Worm (Caenorhabditis elegans): ENCODE data around the gene Y48A5A.1.

DNA sequence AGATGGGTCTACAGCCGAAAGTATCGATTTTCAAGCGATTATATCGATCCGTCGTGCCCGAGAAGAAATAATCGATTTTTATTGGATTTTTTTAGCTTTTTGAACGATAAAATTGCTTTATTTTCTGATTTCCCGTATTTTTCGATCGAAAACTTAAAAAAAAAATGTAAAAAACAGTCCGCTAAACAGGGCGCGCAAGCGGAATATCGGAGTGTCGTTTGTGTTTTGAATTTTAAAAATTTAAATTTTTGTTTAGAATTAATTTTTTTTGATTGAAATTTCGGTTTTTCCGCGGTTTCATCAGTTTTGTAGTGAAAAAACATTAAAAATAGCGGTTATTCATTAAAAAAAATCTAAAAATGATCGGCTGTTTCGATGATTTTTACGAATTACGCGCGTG is 4.9 kb downstream of the Y48A5A.1 start:
- TF ChIP-seq nfya-1 (tag; optimal IDR thresholded peaks at IDR 0.05) (no peak), hlh-8 (tag; optimal IDR thresholded peaks at IDR 0.05) (no peak), ceh-18 (tag; optimal IDR thresholded peaks at IDR 0.05) (no peak), hlh-13 (GFP tag; optimal IDR thresholded peaks at IDR 0.05) (no peak), ama-1 (optimal IDR thresholded peaks at IDR 0.05) (no peak), mec-3 (tag; optimal IDR thresholded peaks at IDR 0.05; ENCODE audit: borderline replicate concordance) (no peak), pha-4 (tag; optimal IDR thresholded peaks at IDR 0.05) (no peak), hlh-15 (tag; optimal IDR thresholded peaks at IDR 0.05) (no peak), ceh-31 (tag; optimal IDR thresholded peaks at IDR 0.05) (no peak), unc-3 (GFP tag; conservative IDR thresholded peaks at IDR 0.05) (no peak), unc-3 (tag; optimal IDR thresholded peaks at IDR 0.05) (no peak), unc-86 (tag; optimal IDR thresholded peaks at IDR 0.05) (no peak), zip-5 (tag; optimal IDR thresholded peaks at IDR 0.05) (no peak)
